Fruit fly (Drosophila melanogaster): ENCODE data around the gene CG6729.
A peak's percentile ranks its signal among the peaks of the same experiment; 100 is the strongest.

CG6729 gene

DNA sequence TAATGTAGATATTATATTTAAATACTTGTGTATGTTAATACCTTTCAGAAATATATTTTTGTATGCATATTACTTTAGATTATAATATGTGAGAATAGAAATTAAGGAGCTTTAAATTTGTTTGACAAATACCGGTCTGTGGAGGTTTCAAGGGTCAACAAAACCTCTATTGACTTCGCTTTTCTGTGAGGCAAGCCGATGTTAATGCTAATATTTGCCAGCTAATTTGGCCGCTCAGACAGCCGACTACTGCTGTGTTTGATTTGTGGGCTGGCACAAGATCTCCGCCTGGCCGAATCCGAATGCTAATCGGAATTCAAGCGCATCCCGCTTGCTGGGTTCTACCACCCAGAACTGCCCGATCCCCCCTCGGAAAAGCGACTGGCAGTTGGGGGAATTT lies 10.9 kb upstream of the CG6729 start (continued):
- TF ChIP-seq caup (GFP tag; optimal IDR thresholded peaks at IDR 0.05; ENCODE audit: severe bottlenecking): peak; percentile 7
- no peak; the same call in 1 of the 2 replicates for TF ChIP-seq CG32532 (GFP tag; IDR thresholded peaks at IDR 0.05)
- peak; percentile 29 for TF ChIP-seq CG2120 (GFP tag; optimal IDR thresholded peaks at IDR 0.05)
- no peak for TF ChIP-seq CG7372 (GFP tag; IDR thresholded peaks at IDR 0.05)
- no peak for TF ChIP-seq inv (GFP tag; IDR thresholded peaks at IDR 0.05; ENCODE audit: partially characterized antibody)
- TF ChIP-seq CG11695 (GFP tag; IDR thresholded peaks at IDR 0.05): 0 out of 3 replicates have a peak, but pooled peaks have one; percentile 23
- TF ChIP-seq ATbp (GFP tag; optimal IDR thresholded peaks at IDR 0.05): peak; percentile 29
- TF ChIP-seq her (GFP tag; optimal IDR thresholded peaks at IDR 0.05): no peak
- no peak for TF ChIP-seq Nf-YC (tag; optimal IDR thresholded peaks at IDR 0.05)
- TF ChIP-seq CG7839 (tag; optimal IDR thresholded peaks at IDR 0.05): peak; percentile 7
- TF ChIP-seq lmd (GFP tag; IDR thresholded peaks at IDR 0.05): no peak
- TF ChIP-seq Atf6 (GFP tag; IDR thresholded peaks at IDR 0.05): 0 out of 2 replicates have a peak, but pooled peaks have one; percentile 29
- no peak for TF ChIP-seq CG1233 (GFP tag; optimal IDR thresholded peaks at IDR 0.05)
- 0 out of 2 replicates have a peak, but pooled peaks have one; percentile 7 for TF ChIP-seq ara (GFP tag; IDR thresholded peaks at IDR 0.05)
- TF ChIP-seq Dfd (GFP tag; optimal IDR thresholded peaks at IDR 0.05): no peak
- TF ChIP-seq TFAM (GFP tag; optimal IDR thresholded peaks at IDR 0.05): no peak
- TF ChIP-seq ci (GFP tag; IDR thresholded peaks at IDR 0.05): 0 out of 3 replicates have a peak, but pooled peaks have one; percentile 20
- no peak for TF ChIP-seq CG1832 (GFP tag; optimal IDR thresholded peaks at IDR 0.05)
- peak; percentile 47 for TF ChIP-seq PHDP (tag; optimal IDR thresholded peaks at IDR 0.05)
- 0 out of 2 replicates have a peak, but pooled peaks have one; percentile 6 for TF ChIP-seq sob (GFP tag; IDR thresholded peaks at IDR 0.05)
- peak; percentile 25 for TF ChIP-seq CG3281 (GFP tag; optimal IDR thresholded peaks at IDR 0.05)
- no peak for TF ChIP-seq CG10543 (GFP tag; optimal IDR thresholded peaks at IDR 0.05)
- TF ChIP-seq lab (GFP tag; optimal IDR thresholded peaks at IDR 0.05): peak; percentile 50
- TF ChIP-seq Rfx (GFP tag; IDR thresholded peaks at IDR 0.05): peak; percentile 27; the same call in 1 of the 2 replicates
- peak; percentile 78 for TF ChIP-seq sens (GFP tag)
- no peak for TF ChIP-seq eve (GFP tag; optimal IDR thresholded peaks at IDR 0.05)
- no peak for TF ChIP-seq CG17359 (tag; optimal IDR thresholded peaks at IDR 0.05)
- TF ChIP-seq scrt (GFP tag; optimal IDR thresholded peaks at IDR 0.05): no peak
- no peak for TF ChIP-seq pan (optimal IDR thresholded peaks at IDR 0.05)
- TF ChIP-seq pan (GFP tag; optimal IDR thresholded peaks at IDR 0.05 in 1 of 2, IDR thresholded peaks at IDR 0.05 in 1 of 2): peak in 1 of 2 experiments; percentile 27
- TF ChIP-seq Ssrp (tag; optimal IDR thresholded peaks at IDR 0.05): no peak
- peak; percentile 16 for TF ChIP-seq CG11504 (tag; optimal IDR thresholded peaks at IDR 0.05)
- 0 out of 3 replicates have a peak, but pooled peaks have one; percentile 8 for TF ChIP-seq otp (GFP tag; IDR thresholded peaks at IDR 0.05)
- 0 out of 2 replicates have a peak, but pooled peaks have one; percentile 18 for TF ChIP-seq Xrp1 (GFP tag; IDR thresholded peaks at IDR 0.05)
- TF ChIP-seq ind (GFP tag; optimal IDR thresholded peaks at IDR 0.05): no peak
- no peak for TF ChIP-seq CG9609 (GFP tag; optimal IDR thresholded peaks at IDR 0.05)
- peak; percentile 25 for TF ChIP-seq Meics (GFP tag; optimal IDR thresholded peaks at IDR 0.05)
- TF ChIP-seq Blimp-1 (GFP tag; optimal IDR thresholded peaks at IDR 0.05): peak; percentile 10
- peak; percentile 38 for TF ChIP-seq gem (tag; optimal IDR thresholded peaks at IDR 0.05)

DNA sequence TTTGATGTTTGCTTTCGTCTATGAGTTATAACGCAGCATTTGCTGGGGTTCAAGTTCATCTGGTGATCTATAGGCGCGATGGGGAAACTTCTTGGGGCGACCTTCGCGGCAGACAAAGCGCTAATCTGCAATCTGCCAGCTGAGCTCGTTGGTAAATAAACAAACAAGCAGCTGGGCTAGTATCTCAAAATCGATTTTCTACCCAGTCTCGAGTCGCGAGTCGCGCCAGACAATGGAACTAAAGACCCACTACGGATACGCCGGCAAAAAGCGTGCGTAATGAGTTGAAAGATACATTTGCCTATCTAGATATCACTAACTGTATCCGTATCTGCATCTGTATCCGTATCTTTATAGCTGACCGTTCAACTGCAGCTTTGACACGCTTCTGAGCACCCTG lies 9.9 kb upstream of the CG6729 start:
- TF ChIP-seq Ets65A (GFP tag) (peak; percentile 87), CG12769 (tag; optimal IDR thresholded peaks at IDR 0.05) (peak; percentile 2), eve (GFP tag; optimal IDR thresholded peaks at IDR 0.05) (no peak), Sox100B (GFP tag; optimal IDR thresholded peaks at IDR 0.05) (no peak), B-H1 (GFP tag; IDR thresholded peaks at IDR 0.05) (no peak), chinmo (GFP tag; IDR thresholded peaks at IDR 0.05; ENCODE audit: partially characterized antibody) (0 out of 4 replicates have a peak, but pooled peaks have one; percentile 50), CG10267 (tag; optimal IDR thresholded peaks at IDR 0.05) (no peak), grn (GFP tag; optimal IDR thresholded peaks at IDR 0.05) (peak; percentile 56), CG11695 (GFP tag; IDR thresholded peaks at IDR 0.05) (no peak), kni (GFP tag; optimal IDR thresholded peaks at IDR 0.05) (no peak), CHES-1-like (GFP tag; optimal IDR thresholded peaks at IDR 0.05) (no peak), CG3065 (GFP tag; optimal IDR thresholded peaks at IDR 0.05) (no peak), onecut (GFP tag; IDR thresholded peaks at IDR 0.05) (peak; percentile 55; the same call in 1 of the 2 replicates), ftz-f1 (GFP tag; optimal IDR thresholded peaks at IDR 0.05) (peak; percentile 29), pzg (GFP tag; optimal IDR thresholded peaks at IDR 0.05) (no peak)

All from whole organism, embryonic.